Worm (Caenorhabditis elegans) whole organism, L4 larva: Measurements from ENCODE around the gene srv-15.

ENCODE experiments used
- Y75B8A.6 ChIP-seq: fragments of 200-800 bp; sonication (Bioruptor generic); IDR thresholded peaks from 2 replicates; pipeline ENCODE4 v1.3.6; 2022; ENCODE audit warnings: missing genetic modification reagents, missing genetic modification characterization, missing compliant biosample characterization
- aha-1 ChIP-seq: fragments of 150-350 bp; peaks from one replicate; lab custom pipeline; 2014; ENCODE audit warnings: missing biosample characterization, missing genetic modification characterization
- ama-1 ChIP-seq: fragments of 150-350 bp; optimal IDR thresholded peaks from 2 replicates; lab custom pipeline; 2014; ENCODE audit warnings: inconsistent platforms, mixed read lengths
- ceh-28 ChIP-seq: fragments of 150-350 bp; optimal IDR thresholded peaks from 2 replicates; lab custom pipeline; 2014; ENCODE audit warnings: missing biosample characterization, missing genetic modification reagents, missing genetic modification characterization
- dmd-8 ChIP-seq: fragments of 200-800 bp; sonication (Bioruptor generic); IDR thresholded peaks from 2 replicates; pipeline ENCODE4 v1.3.6; 2022; ENCODE audit warnings: missing genetic modification characterization, missing compliant biosample characterization
- nhr-11 ChIP-seq: fragments of 150-350 bp; optimal IDR thresholded peaks from 2 replicates; lab custom pipeline; 2014; ENCODE audit warnings: missing biosample characterization, missing genetic modification characterization
- nhr-48 ChIP-seq: sonication (generic microtip); optimal IDR thresholded peaks from 2 replicates; lab custom pipeline; 2016; ENCODE audit warnings: mild to moderate bottlenecking, missing genetic modification characterization, missing compliant biosample characterization
- unc-39 ChIP-seq: sonication (generic microtip); optimal IDR thresholded peaks from 2 replicates; lab custom pipeline; 2017; ENCODE audit warnings: missing biosample characterization, missing genetic modification characterization
- zfp-2 ChIP-seq: sonication (generic microtip); optimal IDR thresholded peaks from 2 replicates; lab custom pipeline; 2016; ENCODE audit warnings: mild to moderate bottlenecking, missing genetic modification characterization, missing compliant biosample characterization

DNA sequence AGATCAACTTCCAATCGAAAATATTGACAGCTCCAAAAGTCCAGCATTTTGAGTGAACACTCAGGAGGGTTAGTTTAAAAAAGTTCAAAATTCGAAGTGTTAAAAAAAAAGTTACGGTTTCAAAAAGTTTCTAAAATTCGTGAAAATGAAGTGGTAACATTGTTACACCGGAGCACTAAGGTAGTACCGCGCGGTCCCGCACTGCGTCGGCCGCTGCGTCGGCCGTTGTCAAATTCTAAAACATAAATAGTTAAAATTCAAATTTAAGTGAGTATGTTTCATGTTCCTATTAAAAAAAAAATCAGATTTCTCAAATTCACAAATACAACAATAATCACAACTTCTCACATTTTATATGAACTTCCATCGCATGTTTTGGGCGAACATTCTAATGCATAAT lies 38.1 kb upstream of the srv-15 start:
- no peak for TF ChIP-seq nhr-48 (tag; lab: Kevin White, UChicago)
- TF ChIP-seq ama-1 (lab: Kevin White, UChicago): no peak
- TF ChIP-seq unc-39 (tag; lab: Kevin White, UChicago): no peak
- no peak for TF ChIP-seq nhr-11 (tag; lab: Kevin White, UChicago)
- TF ChIP-seq ceh-28: no peak
- no peak for TF ChIP-seq dmd-8 (GFP tag; lab: Robert Waterston, UW)
- TF ChIP-seq Y75B8A.6 (GFP tag; lab: Robert Waterston, UW): no peak
- no peak for TF ChIP-seq zfp-2 (tag; lab: Kevin White, UChicago)
- no peak for TF ChIP-seq aha-1 (tag; lab: Kevin White, UChicago)
